Worm (Caenorhabditis elegans): ENCODE measurements around the gene asns-1.
"Not testable (repeated sequence)": the region's sequence is repeated elsewhere in the genome, so short reads cannot be mapped to it uniquely, and the experiment has no call there.

asns-1 gene

ce11 chrV:8560916-8561315, 14.9 kb downstream of the asns-1 start, which contains the start of gene acr-16:
Gene acr-16, plus strand, starts transcription at chrV:8561216.
- no peak for TF ChIP-seq tbx-11 (GFP tag; IDR thresholded peaks at IDR 0.05)
- TF ChIP-seq ceh-36 (tag; optimal IDR thresholded peaks at IDR 0.05): no peak
- TF ChIP-seq ama-1 (optimal IDR thresholded peaks at IDR 0.05): no peak
- no peak for TF ChIP-seq B0310.2 (tag; optimal IDR thresholded peaks at IDR 0.05)
- no peak for TF ChIP-seq F13C5.2 (tag; optimal IDR thresholded peaks at IDR 0.05)
- TF ChIP-seq pes-1 (GFP tag; IDR thresholded peaks at IDR 0.05): no peak
- no peak for TF ChIP-seq ceh-13 (GFP tag; optimal IDR thresholded peaks at IDR 0.05)
- TF ChIP-seq aly-1 (tag; optimal IDR thresholded peaks at IDR 0.05): no peak
- TF ChIP-seq hnd-1 (tag; optimal IDR thresholded peaks at IDR 0.05): no peak
- no peak for TF ChIP-seq hmg-4 (GFP tag; optimal IDR thresholded peaks at IDR 0.05)
- no peak for TF ChIP-seq flt-1 (GFP tag; IDR thresholded peaks at IDR 0.05)
- TF ChIP-seq ets-7 (tag; optimal IDR thresholded peaks at IDR 0.05): no peak
- no peak for TF ChIP-seq hmbx-1 (tag; optimal IDR thresholded peaks at IDR 0.05)
- TF ChIP-seq tra-4 (tag; optimal IDR thresholded peaks at IDR 0.05): no peak
- TF ChIP-seq tbx-37 (GFP tag; conservative IDR thresholded peaks at IDR 0.05): no peak

- TF ChIP-seq tbx-11 (GFP tag; IDR thresholded peaks at IDR 0.05) (no peak), ets-7 (tag; optimal IDR thresholded peaks at IDR 0.05) (no peak), hmbx-1 (tag; optimal IDR thresholded peaks at IDR 0.05) (no peak), B0310.2 (tag; optimal IDR thresholded peaks at IDR 0.05) (no peak), aly-1 (tag; optimal IDR thresholded peaks at IDR 0.05) (no peak), hnd-1 (tag; optimal IDR thresholded peaks at IDR 0.05) (no peak), tra-4 (tag; optimal IDR thresholded peaks at IDR 0.05) (no peak), ama-1 (optimal IDR thresholded peaks at IDR 0.05) (no peak), F13C5.2 (tag; optimal IDR thresholded peaks at IDR 0.05) (no peak), sea-1 (GFP tag; conservative IDR thresholded peaks at IDR 0.05) (no peak), pes-1 (GFP tag; IDR thresholded peaks at IDR 0.05) (no peak), ceh-13 (GFP tag; optimal IDR thresholded peaks at IDR 0.05) (no peak)
Measured at ce11 chrV:8565075-8565474, 19.1 kb downstream of the asns-1 start, which contains the start of gene F25G6.8. Gene F25G6.8, minus strand, starts transcription at chrV:8565175.

- no peak for TF ChIP-seq flt-1 (GFP tag; IDR thresholded peaks at IDR 0.05)
- no peak for TF ChIP-seq tbx-11 (GFP tag; IDR thresholded peaks at IDR 0.05)
- TF ChIP-seq B0310.2 (tag; optimal IDR thresholded peaks at IDR 0.05): no peak
- no peak for TF ChIP-seq hnd-1 (tag; optimal IDR thresholded peaks at IDR 0.05)
- TF ChIP-seq ama-1 (optimal IDR thresholded peaks at IDR 0.05): no peak
- TF ChIP-seq scrt-1 (GFP tag; IDR thresholded peaks at IDR 0.05): no peak
- no peak for TF ChIP-seq ceh-36 (tag; optimal IDR thresholded peaks at IDR 0.05)
- no peak for TF ChIP-seq ceh-13 (GFP tag; optimal IDR thresholded peaks at IDR 0.05)
- TF ChIP-seq tbx-37 (GFP tag; conservative IDR thresholded peaks at IDR 0.05): no peak
- TF ChIP-seq sea-1 (GFP tag; conservative IDR thresholded peaks at IDR 0.05): no peak
- no peak for TF ChIP-seq F13C5.2 (tag; optimal IDR thresholded peaks at IDR 0.05)
- TF ChIP-seq tra-4 (tag; optimal IDR thresholded peaks at IDR 0.05): no peak
- TF ChIP-seq pes-1 (GFP tag; IDR thresholded peaks at IDR 0.05): no peak
- no peak for TF ChIP-seq hmg-4 (GFP tag; optimal IDR thresholded peaks at IDR 0.05)
- no peak for TF ChIP-seq hmbx-1 (tag; optimal IDR thresholded peaks at IDR 0.05)
- no peak for TF ChIP-seq aly-1 (tag; optimal IDR thresholded peaks at IDR 0.05)
Measured at ce11 chrV:8569172-8569571, 23.2 kb downstream of the asns-1 start.

- no peak for TF ChIP-seq hnd-1 (tag; optimal IDR thresholded peaks at IDR 0.05)
- TF ChIP-seq tbx-11 (GFP tag; IDR thresholded peaks at IDR 0.05): no peak
Measured at ce11 chrV:8569841-8570361, 23.9 kb downstream of the asns-1 start, which contains the start of the genes F25G6.9 and symk-1. Gene F25G6.9, minus strand, starts transcription at chrV:8570000. Gene symk-1, plus strand, starts transcription at chrV:8570311.

ce11 chrV:8574762-8575161, 28.8 kb downstream of the asns-1 start, which contains the start of gene F25G6.1:
Gene F25G6.1, plus strand, starts transcription at chrV:8575062.
- not testable (repeated sequence) for TF ChIP-seq pes-1 (GFP tag; IDR thresholded peaks at IDR 0.05); tra-4 (tag; optimal IDR thresholded peaks at IDR 0.05); flt-1 (GFP tag; IDR thresholded peaks at IDR 0.05)

- TF ChIP-seq sea-1 (GFP tag; conservative IDR thresholded peaks at IDR 0.05): no peak
- no peak for TF ChIP-seq ceh-36 (tag; optimal IDR thresholded peaks at IDR 0.05)
- no peak for TF ChIP-seq hmbx-1 (tag; optimal IDR thresholded peaks at IDR 0.05)
- TF ChIP-seq aly-1 (tag; optimal IDR thresholded peaks at IDR 0.05): no peak
- no peak for TF ChIP-seq scrt-1 (GFP tag; IDR thresholded peaks at IDR 0.05)
Measured at ce11 chrV:8580961-8581360, 35.0 kb downstream of the asns-1 start, which contains the start of gene C10B5.1. Gene C10B5.1, plus strand, starts transcription at chrV:8581261.

- TF ChIP-seq F13C5.2 (tag; optimal IDR thresholded peaks at IDR 0.05) (no peak), hmbx-1 (tag; optimal IDR thresholded peaks at IDR 0.05) (no peak), ceh-36 (tag; optimal IDR thresholded peaks at IDR 0.05) (no peak), sea-1 (GFP tag; conservative IDR thresholded peaks at IDR 0.05) (no peak), scrt-1 (GFP tag; IDR thresholded peaks at IDR 0.05) (no peak), tra-4 (tag; optimal IDR thresholded peaks at IDR 0.05) (no peak), tbx-11 (GFP tag; IDR thresholded peaks at IDR 0.05) (no peak), tbx-37 (GFP tag; conservative IDR thresholded peaks at IDR 0.05) (no peak), hnd-1 (tag; optimal IDR thresholded peaks at IDR 0.05) (no peak), pes-1 (GFP tag; IDR thresholded peaks at IDR 0.05) (no peak), B0310.2 (tag; optimal IDR thresholded peaks at IDR 0.05) (no peak), flt-1 (GFP tag; IDR thresholded peaks at IDR 0.05) (no peak)
Measured at ce11 chrV:8586472-8586871, 40.5 kb downstream of the asns-1 start.

- TF ChIP-seq tra-4 (tag; optimal IDR thresholded peaks at IDR 0.05): no peak
- no peak for TF ChIP-seq ama-1 (optimal IDR thresholded peaks at IDR 0.05)
- TF ChIP-seq pes-1 (GFP tag; IDR thresholded peaks at IDR 0.05): no peak
- TF ChIP-seq hnd-1 (tag; optimal IDR thresholded peaks at IDR 0.05): no peak
- no peak for TF ChIP-seq ceh-36 (tag; optimal IDR thresholded peaks at IDR 0.05)
- TF ChIP-seq flt-1 (GFP tag; IDR thresholded peaks at IDR 0.05): no peak
- TF ChIP-seq B0310.2 (tag; optimal IDR thresholded peaks at IDR 0.05): no peak
- TF ChIP-seq ets-7 (tag; optimal IDR thresholded peaks at IDR 0.05): no peak
- no peak for TF ChIP-seq hmbx-1 (tag; optimal IDR thresholded peaks at IDR 0.05)
- TF ChIP-seq ceh-13 (GFP tag; optimal IDR thresholded peaks at IDR 0.05): no peak
- TF ChIP-seq tbx-11 (GFP tag; IDR thresholded peaks at IDR 0.05): no peak
- no peak for TF ChIP-seq scrt-1 (GFP tag; IDR thresholded peaks at IDR 0.05)
- TF ChIP-seq aly-1 (tag; optimal IDR thresholded peaks at IDR 0.05): no peak
- no peak for TF ChIP-seq sea-1 (GFP tag; conservative IDR thresholded peaks at IDR 0.05)
- no peak for TF ChIP-seq hmg-4 (GFP tag; optimal IDR thresholded peaks at IDR 0.05)
- no peak for TF ChIP-seq F13C5.2 (tag; optimal IDR thresholded peaks at IDR 0.05)
- TF ChIP-seq tbx-37 (GFP tag; conservative IDR thresholded peaks at IDR 0.05): no peak
Measured at ce11 chrV:8586920-8587319, 40.9 kb downstream of the asns-1 start.
